Worm (Caenorhabditis elegans) whole organism, L4 larva: ENCODE measurements around the gene lido-8.

ENCODE experiments used
- ama-1 ChIP-seq: fragments of 150-350 bp; optimal IDR thresholded peaks from 2 replicates; lab custom pipeline; 2014; ENCODE audit warnings: inconsistent platforms, mixed read lengths
- fos-1 ChIP-seq: fragments of 150-350 bp; optimal IDR thresholded peaks from 2 replicates; lab custom pipeline; 2014; ENCODE audit warnings: missing biosample characterization, missing genetic modification characterization
- lin-39 ChIP-seq: fragments of 150-350 bp; optimal IDR thresholded peaks from 2 replicates; lab custom pipeline; 2014; ENCODE audit warnings: missing biosample characterization, missing genetic modification reagents, missing genetic modification characterization
- nhr-6 ChIP-seq: fragments of 150-350 bp; optimal IDR thresholded peaks from 2 replicates; lab custom pipeline; 2014; ENCODE audit warnings: missing biosample characterization, missing genetic modification characterization
- sdz-12 ChIP-seq: fragments of 200-800 bp; sonication (Bioruptor generic); optimal IDR thresholded peaks from 2 replicates; lab custom pipeline; 2018; ENCODE audit warnings: mild to moderate bottlenecking, missing genetic modification characterization, missing compliant biosample characterization

- no peak for TF ChIP-seq sdz-12 (GFP tag; lab: Kevin White, UChicago)
- TF ChIP-seq ama-1 (lab: Kevin White, UChicago): no peak
- no peak for TF ChIP-seq fos-1 (tag; lab: Kevin White, UChicago)
- no peak for TF ChIP-seq lin-39 (tag; lab: Kevin White, UChicago)
- TF ChIP-seq nhr-6 (tag; lab: Kevin White, UChicago): no peak
These were observed 33.6 kb downstream of the lido-8 start for ce11 chrII:3030416-3030815.
